Fruit fly (Drosophila melanogaster) whole organism, embryonic: ENCODE data around the gene PIG-B.
A peak's percentile ranks its signal among the peaks of the same experiment; 100 is the strongest.

Experiments
- Abd-B ChIP-seq: fragments of 200-800 bp; sonication (Bioruptor generic); optimal IDR thresholded peaks from 2 replicates; lab custom pipeline; 2018; ENCODE audit warnings: missing biosample characterization, mild to moderate bottlenecking, missing genetic modification characterization, moderate library complexity
- Aef1 ChIP-seq: fragments of 200-800 bp; sonication (Bioruptor generic); IDR thresholded peaks from 3 replicates; pipeline ENCODE4 v1.3.6; 2022; ENCODE audit warnings: missing biosample characterization, missing genetic modification characterization
- Asciz ChIP-seq: fragments of 200-800 bp; sonication (Bioruptor generic); optimal IDR thresholded peaks from 2 replicates; lab custom pipeline; 2017; ENCODE audit warnings: missing biosample characterization, mild to moderate bottlenecking, missing genetic modification characterization, missing genetic modification reagents
- Awh ChIP-seq: fragments of 200-800 bp; sonication (Bioruptor generic); IDR thresholded peaks from 2 replicates; pipeline ENCODE4, ENCODE4 v1.3.6; 2022; ENCODE audit warnings: missing biosample characterization, missing genetic modification characterization
- B-H2 ChIP-seq: fragments of 200-800 bp; sonication (Bioruptor generic); optimal IDR thresholded peaks from 2 replicates; lab custom pipeline; 2018; ENCODE audit warnings: missing biosample characterization, mild to moderate bottlenecking, missing genetic modification characterization
- CG11093 ChIP-seq: fragments of 200-800 bp; sonication (Bioruptor generic); IDR thresholded peaks from 3 replicates; pipeline ENCODE4 v1.3.6; 2022; ENCODE audit warnings: missing biosample characterization, missing genetic modification characterization
- CG12155 ChIP-seq: fragments of 200-800 bp; sonication (Bioruptor generic); optimal IDR thresholded peaks from 3 replicates; lab custom pipeline; 2016; ENCODE audit warnings: missing biosample characterization, missing genetic modification characterization
- CG1602 ChIP-seq: fragments of 200-800 bp; sonication (Bioruptor generic); optimal IDR thresholded peaks from 3 replicates; lab custom pipeline; 2016; ENCODE audit warnings: missing biosample characterization, missing genetic modification characterization
- CG17612 ChIP-seq: fragments of 200-800 bp; sonication (Bioruptor generic); IDR thresholded peaks from 2 replicates; pipeline ENCODE4 v1.3.6; 2022; ENCODE audit warnings: missing biosample characterization, missing genetic modification characterization
- CG30020 ChIP-seq: fragments of 200-800 bp; optimal IDR thresholded peaks from 2 replicates; lab custom pipeline; 2019; ENCODE audit warnings: missing biosample characterization, mild to moderate bottlenecking, missing genetic modification characterization, moderate library complexity
- CG30403 ChIP-seq: fragments of 200-800 bp; sonication (Bioruptor generic); optimal IDR thresholded peaks from 3 replicates; lab custom pipeline; 2016; ENCODE audit warnings: missing biosample characterization, missing genetic modification characterization
- CG30431 ChIP-seq: fragments of 200-800 bp; sonication (Bioruptor generic); optimal IDR thresholded peaks from 2 replicates; lab custom pipeline; 2017; ENCODE audit warnings: missing biosample characterization, missing genetic modification characterization
- CG32772 ChIP-seq: fragments of 200-800 bp; sonication (Bioruptor generic); IDR thresholded peaks from 2 replicates; pipeline ENCODE4 v1.3.6; 2022; ENCODE audit warnings: missing biosample characterization, missing genetic modification characterization
- CG34224 ChIP-seq: fragments of 200-800 bp; sonication (Bioruptor generic); IDR thresholded peaks from 3 replicates; pipeline ENCODE4 v1.3.6; 2022; ENCODE audit warnings: missing biosample characterization, missing genetic modification characterization; ENCODE audit not compliant: partially characterized antibody
- CG3995 ChIP-seq: fragments of 200-800 bp; sonication (Bioruptor generic); optimal IDR thresholded peaks from 3 replicates; lab custom pipeline; 2016; ENCODE audit warnings: missing biosample characterization, missing genetic modification characterization
- CG4424 ChIP-seq: fragments of 200-800 bp; sonication (Bioruptor generic); optimal IDR thresholded peaks from 3 replicates; lab custom pipeline; 2016; ENCODE audit warnings: missing biosample characterization, missing genetic modification characterization
- CG6254 ChIP-seq: fragments of 200-800 bp; sonication (Bioruptor generic); optimal IDR thresholded peaks from 3 replicates; lab custom pipeline; 2017; ENCODE audit warnings: mild to moderate bottlenecking, missing biosample characterization, missing genetic modification reagents, missing genetic modification characterization
- CG7745 ChIP-seq: fragments of 200-800 bp; sonication (Bioruptor generic); optimal IDR thresholded peaks from 2 replicates; lab custom pipeline; 2018; ENCODE audit warnings: missing biosample characterization, mild to moderate bottlenecking, missing genetic modification characterization, moderate library complexity
- CG7987 ChIP-seq: fragments of 200-800 bp; sonication (Bioruptor generic); optimal IDR thresholded peaks from 2 replicates; lab custom pipeline; 2018; ENCODE audit warnings: missing biosample characterization, mild to moderate bottlenecking, missing genetic modification characterization, moderate library complexity
- ERR ChIP-seq: fragments of 200-800 bp; sonication (Bioruptor generic); optimal IDR thresholded peaks from 2 replicates; lab custom pipeline; 2016; ENCODE audit warnings: missing biosample characterization, missing genetic modification characterization
- Fer1 ChIP-seq: fragments of 200-800 bp; sonication (Bioruptor generic); optimal IDR thresholded peaks from 2 replicates; lab custom pipeline; 2017; ENCODE audit warnings: missing biosample characterization, mild to moderate bottlenecking, missing genetic modification characterization
- Hmr ChIP-seq: fragments of 200-800 bp; sonication (Bioruptor generic); optimal IDR thresholded peaks from 3 replicates; lab custom pipeline; 2017; ENCODE audit warnings: mild to moderate bottlenecking, missing biosample characterization, missing genetic modification reagents, missing genetic modification characterization
- Lpt ChIP-seq: fragments of >200 bp; optimal IDR thresholded peaks from 2 replicates; lab custom pipeline; 2018; ENCODE audit warnings: missing biosample characterization, missing genetic modification characterization
- Mes4 ChIP-seq: fragments of 200-800 bp; sonication (Bioruptor generic); optimal IDR thresholded peaks from 2 replicates; lab custom pipeline; 2016; ENCODE audit warnings: missing biosample characterization, missing genetic modification characterization
- Ssrp ChIP-seq: fragments of 200-800 bp; sonication (Bioruptor generic); optimal IDR thresholded peaks from 2 replicates; lab custom pipeline; 2018; ENCODE audit warnings: missing biosample characterization, mild to moderate bottlenecking, missing genetic modification characterization, moderate library complexity
- bbx ChIP-seq: fragments of 200-800 bp; sonication (Bioruptor generic); IDR thresholded peaks from 2 replicates; pipeline ENCODE4 v1.3.6; 2022; ENCODE audit warnings: missing biosample characterization, missing genetic modification characterization; ENCODE audit not compliant: partially characterized antibody
- br ChIP-seq: fragments of >200 bp; optimal IDR thresholded peaks from 2 replicates; lab custom pipeline; 2017
- ci ChIP-seq: fragments of 200-800 bp; sonication (Bioruptor generic); IDR thresholded peaks from 3 replicates; pipeline ENCODE4 v1.3.6; 2022; ENCODE audit warnings: missing biosample characterization, missing genetic modification characterization
- cwo ChIP-seq: fragments of 200-800 bp; sonication (Bioruptor generic); optimal IDR thresholded peaks from 3 replicates; lab custom pipeline; 2017; ENCODE audit warnings: missing biosample characterization, missing genetic modification characterization, mild to moderate bottlenecking, moderate library complexity, missing genetic modification reagents
- danr ChIP-seq: fragments of 200-800 bp; sonication (Bioruptor generic); IDR thresholded peaks from 2 replicates; pipeline ENCODE4 v1.3.6; 2022; ENCODE audit warnings: missing biosample characterization, missing genetic modification characterization
- grn ChIP-seq: fragments of 200-800 bp; sonication (Bioruptor generic); optimal IDR thresholded peaks from 3 replicates; lab custom pipeline; 2017; ENCODE audit warnings: missing biosample characterization, missing genetic modification characterization
- gro ChIP-seq: fragments of 200-800 bp; sonication (Bioruptor generic); optimal IDR thresholded peaks from 2 replicates; lab custom pipeline; 2016; ENCODE audit warnings: missing biosample characterization, missing genetic modification characterization
- gsb-n ChIP-seq: fragments of 200-800 bp; sonication (Bioruptor generic); optimal IDR thresholded peaks from 3 replicates; lab custom pipeline; 2018; ENCODE audit warnings: missing biosample characterization, mild to moderate bottlenecking, missing genetic modification characterization
- hb ChIP-seq: fragments of 200-800 bp; sonication (Bioruptor generic); IDR thresholded peaks from 3 replicates; pipeline ENCODE4 v1.3.6; 2022; ENCODE audit warnings: missing biosample characterization, missing genetic modification characterization; ENCODE audit not compliant: partially characterized antibody
- kah ChIP-seq: fragments of 200-800 bp; sonication (Bioruptor generic); optimal IDR thresholded peaks from 2 replicates; lab custom pipeline; 2018; ENCODE audit warnings: missing biosample characterization, mild to moderate bottlenecking, missing genetic modification characterization
- kni ChIP-seq: fragments of 200-800 bp; sonication (Bioruptor generic); optimal IDR thresholded peaks from 3 replicates; lab custom pipeline; 2017; ENCODE audit warnings: mild to moderate bottlenecking, missing biosample characterization, missing genetic modification reagents, missing genetic modification characterization
- lilli ChIP-seq: fragments of 200-800 bp; sonication (Bioruptor generic); optimal IDR thresholded peaks from 3 replicates; lab custom pipeline; 2016; ENCODE audit warnings: missing biosample characterization, missing genetic modification characterization
- nau ChIP-seq: fragments of 200-800 bp; sonication (Bioruptor generic); optimal IDR thresholded peaks from 3 replicates; lab custom pipeline; 2017; ENCODE audit warnings: missing biosample characterization, mild to moderate bottlenecking, missing genetic modification characterization, missing genetic modification reagents
- nerfin-1 ChIP-seq: fragments of 200-800 bp; sonication (Bioruptor generic); optimal IDR thresholded peaks from 3 replicates; lab custom pipeline; 2019; ENCODE audit warnings: missing biosample characterization, mild to moderate bottlenecking, missing genetic modification characterization, moderate library complexity
- otp ChIP-seq: fragments of 200-800 bp; sonication (Bioruptor generic); IDR thresholded peaks from 3 replicates; pipeline ENCODE4, ENCODE4 v1.3.6; 2022; ENCODE audit warnings: missing biosample characterization, missing genetic modification characterization
- schlank ChIP-seq: fragments of 200-800 bp; sonication (Bioruptor generic); optimal IDR thresholded peaks from 2 replicates; lab custom pipeline; 2018; ENCODE audit warnings: missing biosample characterization, mild to moderate bottlenecking, missing genetic modification characterization
- trem ChIP-seq: fragments of 200-800 bp; optimal IDR thresholded peaks from 3 replicates; lab custom pipeline; 2019; ENCODE audit warnings: missing biosample characterization, mild to moderate bottlenecking, missing genetic modification characterization, moderate library complexity
- ttk ChIP-seq: fragments of 200-800 bp; sonication (Bioruptor generic); IDR thresholded peaks from 2 replicates; pipeline ENCODE4 v2.1.2; 2022; ENCODE audit warnings: missing biosample characterization, missing genetic modification characterization
- wdn ChIP-seq: fragments of 200-800 bp; sonication (Bioruptor generic); IDR thresholded peaks from 2 replicates; pipeline ENCODE4 v1.3.6; 2022; ENCODE audit warnings: missing biosample characterization, missing genetic modification characterization

Gene PIG-B

DNA sequence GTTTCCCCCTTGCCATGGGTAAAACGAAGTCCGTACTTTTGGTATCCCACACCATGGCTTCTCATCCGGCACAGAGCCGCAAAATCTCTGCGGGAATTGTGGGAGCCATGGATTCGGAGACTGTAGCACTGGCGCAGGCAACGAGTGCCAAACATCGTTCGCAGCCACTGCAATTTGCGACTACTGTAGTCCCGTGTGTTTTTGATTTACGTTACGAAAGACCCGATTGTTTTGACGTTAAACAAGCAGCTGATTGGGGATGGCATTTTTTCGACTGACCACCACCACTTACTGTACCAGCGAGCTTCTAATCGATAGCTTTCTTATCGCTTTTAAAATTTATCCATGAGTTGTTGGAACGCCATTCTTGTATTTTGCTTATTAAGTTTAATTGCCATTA is 1.1 kb upstream of the PIG-B start, which contains the start of gene CG32262 (continued):
- TF ChIP-seq schlank (tag; lab: Kevin White, UChicago), result no peak
- no peak for TF ChIP-seq otp
- 0 out of 3 replicates have a peak, but pooled peaks have one; percentile 29 for TF ChIP-seq ci (GFP tag; lab: Robert Waterston, UW)
- TF ChIP-seq CG3995 (GFP tag; lab: Kevin White, UChicago), result no peak
- no peak for TF ChIP-seq Ssrp (tag; lab: Kevin White, UChicago)
- TF ChIP-seq CG1602 (GFP tag; lab: Kevin White, UChicago), result no peak
- no peak for TF ChIP-seq Mes4 (GFP tag; lab: Kevin White, UChicago)
- TF ChIP-seq CG6254 (GFP tag; lab: Kevin White, UChicago), result no peak
- TF ChIP-seq CG11093 (GFP tag; lab: Robert Waterston, UW), result no peak
- no peak for TF ChIP-seq ERR (GFP tag; lab: Kevin White, UChicago)
- no peak for TF ChIP-seq Aef1 (GFP tag; lab: Robert Waterston, UW)
- TF ChIP-seq danr, result no peak
- no peak for TF ChIP-seq Lpt (GFP tag; lab: Kevin White, UChicago)
- no peak for TF ChIP-seq CG12155 (GFP tag; lab: Kevin White, UChicago)
- no peak for TF ChIP-seq CG17612
- TF ChIP-seq Abd-B (GFP tag; lab: Kevin White, UChicago), result no peak
- no peak for TF ChIP-seq CG30020 (tag; lab: Kevin White, UChicago)
- TF ChIP-seq CG30431 (GFP tag; lab: Kevin White, UChicago), result no peak
- peak; percentile 71 for TF ChIP-seq CG34224 (GFP tag; lab: Robert Waterston, UW)
- TF ChIP-seq gro (GFP tag; lab: Kevin White, UChicago), result no peak
- TF ChIP-seq CG7987, result no peak
- TF ChIP-seq CG4424 (GFP tag; lab: Kevin White, UChicago), result no peak
- peak; percentile 51; the same call in 1 of the 3 replicates for TF ChIP-seq hb
- peak; percentile 13 for TF ChIP-seq B-H2 (GFP tag; lab: Kevin White, UChicago)
- no peak for TF ChIP-seq grn (GFP tag; lab: Kevin White, UChicago)
- no peak for TF ChIP-seq Asciz (GFP tag; lab: Kevin White, UChicago)
- TF ChIP-seq Awh, result no peak
- no peak for TF ChIP-seq nerfin-1 (tag; lab: Kevin White, UChicago)
- no peak for TF ChIP-seq gsb-n (tag; lab: Kevin White, UChicago)
- no peak for TF ChIP-seq br (lab: Kevin White, UChicago)
- peak; percentile 19 for TF ChIP-seq Fer1 (GFP tag; lab: Kevin White, UChicago)
- TF ChIP-seq kni (GFP tag; lab: Kevin White, UChicago), result no peak
- TF ChIP-seq CG7745 (tag; lab: Kevin White, UChicago), result no peak
- no peak for TF ChIP-seq lilli (GFP tag; lab: Kevin White, UChicago)
- TF ChIP-seq Hmr (GFP tag; lab: Kevin White, UChicago), result peak; percentile 22
- no peak for TF ChIP-seq kah (GFP tag; lab: Kevin White, UChicago)
- no peak for TF ChIP-seq CG30403
- no peak for TF ChIP-seq ttk
- TF ChIP-seq cwo (GFP tag; lab: Kevin White, UChicago), result no peak
- peak; percentile 70 for TF ChIP-seq bbx
- TF ChIP-seq trem (tag; lab: Kevin White, UChicago), result no peak
- no peak for TF ChIP-seq wdn (GFP tag; lab: Robert Waterston, UW)
- no peak for TF ChIP-seq nau (GFP tag; lab: Kevin White, UChicago)
- TF ChIP-seq CG32772 (GFP tag; lab: Robert Waterston, UW), result no peak
